Worm (Caenorhabditis elegans) whole organism, mixed stage, embryonic: ENCODE results near the gene E02H1.6.

Experiments
- M03D4.4 ChIP-seq: sonication (generic microtip); optimal IDR thresholded peaks from 2 replicates; lab custom pipeline; 2017; ENCODE audit warnings: mild to moderate bottlenecking, missing genetic modification characterization, missing compliant biosample characterization
- bed-3 ChIP-seq: fragments of 200-800 bp; sonication (Bioruptor generic); optimal IDR thresholded peaks from 3 replicates; lab custom pipeline; 2018; ENCODE audit warnings: mild to moderate bottlenecking, missing genetic modification characterization, moderate library complexity, missing compliant biosample characterization
- blmp-1 ChIP-seq: fragments of 150-350 bp; optimal IDR thresholded peaks from 2 replicates; lab custom pipeline; 2014; ENCODE audit warnings: missing biosample characterization, missing genetic modification characterization
- ceh-39 ChIP-seq: fragments of 150-350 bp; optimal IDR thresholded peaks from 2 replicates; lab custom pipeline; 2014; ENCODE audit warnings: missing biosample characterization, missing genetic modification characterization
- ceh-43 ChIP-seq: fragments of 200-800 bp; sonication (Bioruptor generic); optimal IDR thresholded peaks from 2 replicates; lab custom pipeline; 2018; ENCODE audit warnings: mild to moderate bottlenecking, missing genetic modification characterization, moderate library complexity, missing compliant biosample characterization
- ceh-83 ChIP-seq: fragments of 200-800 bp; sonication (Bioruptor generic); optimal IDR thresholded peaks from 2 replicates; lab custom pipeline; 2018; ENCODE audit warnings: mild to moderate bottlenecking, missing genetic modification characterization, missing compliant biosample characterization
- cnd-1 ChIP-seq: fragments of 200-800 bp; sonication (Bioruptor generic); optimal IDR thresholded peaks from 2 replicates; lab custom pipeline; 2018; ENCODE audit warnings: mild to moderate bottlenecking, missing genetic modification characterization, missing compliant biosample characterization
- drap-1 ChIP-seq: fragments of 200-800 bp; sonication (Bioruptor generic); optimal IDR thresholded peaks from 3 replicates; lab custom pipeline; 2018; ENCODE audit warnings: mild to moderate bottlenecking, missing genetic modification characterization, missing compliant biosample characterization
- elt-1 ChIP-seq: sonication (generic microtip); optimal IDR thresholded peaks from 2 replicates; lab custom pipeline; 2017; ENCODE audit warnings: missing genetic modification characterization, mild to moderate bottlenecking, missing compliant biosample characterization, antibody characterized with exemption, moderate library complexity, borderline replicate concordance; ENCODE audit not compliant: insufficient read depth
- elt-3 ChIP-seq: fragments of 150-350 bp; optimal IDR thresholded peaks from 2 replicates; lab custom pipeline; 2014; ENCODE audit warnings: missing biosample characterization, missing genetic modification characterization
- flh-1 ChIP-seq: fragments of 200-800 bp; sonication (Bioruptor generic); optimal IDR thresholded peaks from 2 replicates; lab custom pipeline; 2018; ENCODE audit warnings: mild to moderate bottlenecking, missing genetic modification characterization, moderate library complexity, missing compliant biosample characterization
- ham-2 ChIP-seq: fragments of 200-800 bp; sonication (Bioruptor generic); optimal IDR thresholded peaks from 2 replicates; lab custom pipeline; 2018; ENCODE audit warnings: mild to moderate bottlenecking, missing genetic modification characterization, missing compliant biosample characterization
- hlh-1 ChIP-seq: fragments of 150-350 bp; optimal IDR thresholded peaks from 2 replicates; lab custom pipeline; 2014; ENCODE audit warnings: missing biosample characterization, missing genetic modification reagents, missing genetic modification characterization
- lin-13 ChIP-seq: fragments of 150-350 bp; optimal IDR thresholded peaks from 2 replicates; lab custom pipeline; 2014; ENCODE audit warnings: missing biosample characterization, missing genetic modification characterization
- lsy-2 ChIP-seq: fragments of 150-350 bp; optimal IDR thresholded peaks from 2 replicates; lab custom pipeline; 2014; ENCODE audit warnings: missing biosample characterization, missing genetic modification characterization
- mab-5 ChIP-seq: fragments of 150-350 bp; optimal IDR thresholded peaks from 2 replicates; lab custom pipeline; 2014; ENCODE audit warnings: missing biosample characterization, missing genetic modification characterization
- mls-2 ChIP-seq: sonication (generic microtip); optimal IDR thresholded peaks from 2 replicates; lab custom pipeline; 2016; ENCODE audit warnings: mild to moderate bottlenecking, missing genetic modification characterization, moderate library complexity, missing compliant biosample characterization
- nhr-2 ChIP-seq: fragments of 150-350 bp; optimal IDR thresholded peaks from 2 replicates; lab custom pipeline; 2014; ENCODE audit warnings: missing biosample characterization, missing genetic modification characterization
- nhr-237 ChIP-seq: fragments of 150-350 bp; optimal IDR thresholded peaks from 2 replicates; lab custom pipeline; 2014; ENCODE audit warnings: missing biosample characterization, missing genetic modification characterization
- nhr-28 ChIP-seq: fragments of 150-350 bp; optimal IDR thresholded peaks from 2 replicates; lab custom pipeline; 2014; ENCODE audit warnings: missing biosample characterization, missing genetic modification characterization
- pha-4 ChIP-seq: fragments of 150-350 bp; optimal IDR thresholded peaks from 2 replicates; lab custom pipeline; 2018; ENCODE audit warnings: missing biosample characterization, missing genetic modification reagents, missing genetic modification characterization
- sem-2 ChIP-seq: fragments of 200-800 bp; sonication (Bioruptor generic); optimal IDR thresholded peaks from 2 replicates; lab custom pipeline; 2018; ENCODE audit warnings: mild to moderate bottlenecking, missing genetic modification characterization, missing compliant biosample characterization
- snpc-4 ChIP-seq: fragments of 150-350 bp; optimal IDR thresholded peaks from 2 replicates; lab custom pipeline; 2014; ENCODE audit warnings: missing biosample characterization, missing genetic modification characterization
- sptf-1 ChIP-seq: sonication (generic microtip); optimal IDR thresholded peaks from 2 replicates; lab custom pipeline; 2017; ENCODE audit warnings: mild to moderate bottlenecking, missing genetic modification characterization, moderate library complexity, missing compliant biosample characterization
- unc-120 ChIP-seq: sonication (generic microtip); optimal IDR thresholded peaks from 2 replicates; lab custom pipeline; 2017; ENCODE audit warnings: missing genetic modification characterization, missing compliant biosample characterization; ENCODE audit not compliant: poor library complexity, severe bottlenecking
- unc-62 ChIP-seq: fragments of 150-350 bp; optimal IDR thresholded peaks from 2 replicates; lab custom pipeline; 2014; ENCODE audit warnings: missing biosample characterization, missing genetic modification reagents, missing genetic modification characterization
- zip-8 ChIP-seq: fragments of 150-350 bp; optimal IDR thresholded peaks from 2 replicates; lab custom pipeline; 2014; ENCODE audit warnings: missing biosample characterization, missing genetic modification characterization
- ztf-11 ChIP-seq: fragments of 150-350 bp; optimal IDR thresholded peaks from 2 replicates; lab custom pipeline; 2014; ENCODE audit warnings: missing biosample characterization, missing genetic modification characterization

Gene E02H1.6

DNA sequence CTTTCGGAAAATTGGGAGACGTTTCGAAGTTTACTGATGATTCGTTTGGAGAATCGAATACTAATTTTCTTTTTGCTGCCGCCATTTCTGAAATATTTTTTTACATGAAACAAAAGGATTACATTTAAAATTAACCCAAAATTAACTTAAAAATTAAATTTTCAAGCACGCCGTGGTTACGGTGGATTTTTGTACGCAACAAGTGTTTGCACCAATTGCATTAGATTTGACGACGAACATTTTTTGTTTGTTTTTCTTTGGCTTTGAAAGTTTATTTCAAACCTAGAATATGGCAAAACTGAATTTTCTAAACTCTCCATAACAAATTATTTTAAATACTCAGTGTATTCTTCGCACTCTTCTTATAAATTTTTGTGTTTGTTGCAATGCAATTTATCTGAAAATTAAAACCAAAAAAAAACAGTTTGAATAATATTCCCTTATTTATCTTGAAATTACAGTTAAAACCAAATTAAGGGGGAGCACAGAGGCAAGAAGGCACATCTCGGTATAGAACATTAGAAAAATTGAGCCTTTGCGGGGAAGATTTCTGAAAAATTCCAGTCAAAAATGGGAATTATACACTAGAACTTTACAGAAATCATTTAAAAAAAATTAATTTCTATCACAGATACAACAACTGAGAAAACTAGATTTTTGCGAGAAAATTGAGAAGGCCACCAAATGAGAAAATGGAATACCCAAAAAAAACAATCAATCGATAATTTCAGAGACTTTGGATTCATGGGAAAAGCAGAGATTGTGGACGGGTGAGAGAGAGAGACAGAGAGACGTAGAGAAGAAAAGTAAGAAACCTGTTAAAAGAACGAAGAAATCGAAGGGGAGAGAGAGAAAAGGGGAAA is 20.8 kb downstream of the E02H1.6 start, which contains the start of gene hal-3:
TSS of gene hal-3 (minus strand) at position 87 of the 863 bp plus-strand sequence.
- no peak for TF ChIP-seq elt-3 (tag; lab: Kevin White, UChicago)
- no peak for TF ChIP-seq unc-120 (tag; lab: Kevin White, UChicago)
- no peak for TF ChIP-seq ceh-83
- TF ChIP-seq unc-62 (GFP tag; lab: Kevin White, UChicago): no peak
- peak; percentile 2 for TF ChIP-seq sptf-1
- no peak for TF ChIP-seq nhr-28 (tag; lab: Kevin White, UChicago)
- TF ChIP-seq, all 35 proteins: peak for 1

DNA sequence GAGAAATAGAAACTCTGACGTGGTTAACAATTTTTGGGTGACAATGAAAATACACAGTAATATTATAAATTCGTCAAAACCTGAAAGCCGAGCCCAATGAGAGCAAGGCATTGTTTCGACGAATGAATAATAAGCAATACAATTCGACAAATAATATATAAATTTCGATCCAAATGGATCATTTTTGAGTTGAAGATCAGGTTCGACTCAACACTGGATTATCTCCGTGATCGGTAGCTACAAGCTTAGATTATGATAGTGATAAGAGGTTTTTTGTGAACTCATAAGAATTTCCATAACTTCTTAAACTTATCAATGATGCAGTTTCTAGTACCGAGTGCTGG is 21.4 kb downstream of the E02H1.6 start:
- no peak for TF ChIP-seq pha-4 (tag; lab: Kevin White, UChicago)
- TF ChIP-seq lin-13 (tag; lab: Kevin White, UChicago): no peak
- TF ChIP-seq nhr-237 (tag; lab: Kevin White, UChicago): no peak
- no peak for TF ChIP-seq unc-62 (GFP tag; lab: Kevin White, UChicago)
- no peak for TF ChIP-seq drap-1
- no peak for TF ChIP-seq hlh-1 (tag; lab: Kevin White, UChicago)
- no peak for TF ChIP-seq mls-2 (tag; lab: Kevin White, UChicago)

DNA sequence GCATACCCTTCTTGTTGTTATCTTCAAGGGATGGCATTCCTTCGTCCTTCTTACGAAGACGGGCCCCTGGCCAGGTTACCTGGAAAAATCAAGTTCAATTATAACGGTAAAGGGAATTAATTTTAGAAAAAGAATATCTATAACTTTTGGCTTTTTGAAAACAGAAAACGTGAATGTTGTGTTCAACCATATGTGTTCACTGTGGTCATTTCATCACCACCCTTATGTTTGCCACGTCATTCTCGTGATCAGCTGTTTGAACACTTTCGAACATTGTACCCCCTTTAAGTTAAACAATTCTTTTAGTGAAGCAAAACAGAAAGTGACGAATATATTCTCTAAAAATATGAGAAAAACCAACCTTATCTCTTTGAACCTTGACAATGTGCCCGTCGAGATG is 22.3 kb downstream of the E02H1.6 start:
- no peak for TF ChIP-seq sem-2
- no peak for TF ChIP-seq unc-120 (tag; lab: Kevin White, UChicago)
- TF ChIP-seq ceh-39 (tag; lab: Kevin White, UChicago): no peak
- TF ChIP-seq hlh-1 (tag; lab: Kevin White, UChicago): no peak
- no peak for TF ChIP-seq flh-1 (GFP tag; lab: Kevin White, UChicago)
- no peak for TF ChIP-seq snpc-4 (tag; lab: Kevin White, UChicago)
- no peak for TF ChIP-seq cnd-1 (tag; lab: Kevin White, UChicago)
- TF ChIP-seq nhr-237 (tag; lab: Kevin White, UChicago): no peak
- no peak for TF ChIP-seq ztf-11
- TF ChIP-seq nhr-2 (tag; lab: Kevin White, UChicago): no peak
- no peak for TF ChIP-seq lsy-2 (tag; lab: Kevin White, UChicago)
- no peak for TF ChIP-seq pha-4 (tag; lab: Kevin White, UChicago)
- no peak for TF ChIP-seq ceh-83
- TF ChIP-seq nhr-28 (tag; lab: Kevin White, UChicago): no peak
- no peak for TF ChIP-seq bed-3 (GFP tag; lab: Kevin White, UChicago)
- TF ChIP-seq ceh-43 (GFP tag; lab: Kevin White, UChicago): no peak
- no peak for TF ChIP-seq mab-5 (tag; lab: Kevin White, UChicago)
- TF ChIP-seq elt-3 (tag; lab: Kevin White, UChicago): no peak

DNA sequence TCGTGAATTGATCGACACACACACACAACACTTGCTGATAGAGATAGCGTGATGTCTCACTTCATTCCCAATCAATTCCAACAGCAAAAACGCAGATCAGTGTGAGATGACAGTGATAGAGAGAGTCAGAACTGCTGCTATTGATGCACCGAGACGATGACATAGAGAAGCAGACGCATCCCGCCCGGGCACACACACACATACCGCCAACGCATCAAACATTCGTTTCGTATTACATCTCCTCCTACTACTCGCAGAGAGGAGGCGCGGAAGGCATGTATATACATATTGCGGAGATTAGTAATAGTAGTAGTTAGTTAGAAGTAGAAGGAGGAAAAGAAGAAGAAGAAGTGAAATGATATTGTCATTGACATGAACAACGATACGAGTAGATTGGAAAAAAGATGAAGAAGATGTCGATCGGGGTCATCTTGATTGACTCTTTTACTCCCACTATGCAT is 22.9 kb downstream of the E02H1.6 start:
- TF ChIP-seq M03D4.4 (no peak), ham-2 (GFP tag; lab: Kevin White, UChicago) (peak; percentile 63), unc-120 (tag; lab: Kevin White, UChicago) (peak; percentile 63), drap-1 (peak; percentile 42), ztf-11 (no peak), flh-1 (GFP tag; lab: Kevin White, UChicago) (no peak), unc-62 (GFP tag; lab: Kevin White, UChicago) (peak; percentile 84), blmp-1 (tag; lab: Kevin White, UChicago) (no peak), hlh-1 (tag; lab: Kevin White, UChicago) (peak; percentile 70), elt-1 (tag; lab: Kevin White, UChicago) (peak; percentile 85), zip-8 (no peak)

DNA sequence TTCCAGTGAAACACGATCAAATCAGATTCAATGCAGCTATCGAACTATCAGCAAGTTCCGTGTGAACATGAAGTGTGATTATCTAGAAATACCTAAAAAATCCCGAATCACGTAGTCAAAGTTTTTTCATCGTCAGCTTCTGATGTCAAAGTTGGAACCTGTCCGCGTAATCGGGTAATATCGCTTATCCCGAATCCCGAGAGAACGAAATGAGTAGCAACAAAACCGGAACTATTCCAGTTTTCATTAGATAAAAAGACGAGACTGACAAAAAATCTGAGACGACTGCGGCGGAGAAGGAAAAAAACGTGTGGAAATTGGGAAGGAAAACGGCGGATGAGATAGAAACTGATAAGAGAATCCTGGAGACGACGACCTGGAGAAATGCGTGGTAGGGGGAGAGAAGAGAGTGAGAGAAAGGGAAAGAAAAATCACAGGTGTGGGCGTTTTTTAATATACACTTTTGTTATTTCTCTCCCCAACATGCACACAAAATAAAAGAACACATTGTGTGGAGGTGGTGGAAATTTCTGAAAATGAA is 23.6 kb downstream of the E02H1.6 start:
- TF ChIP-seq elt-1 (tag; lab: Kevin White, UChicago) (peak; percentile 26), ham-2 (GFP tag; lab: Kevin White, UChicago) (no peak)
